Worm (Caenorhabditis elegans) whole organism, L4/young adult: Measurements from ENCODE around the gene Y105C5B.18.

ENCODE experiments used
- W03F9.2 ChIP-seq: fragments of 150-350 bp; optimal IDR thresholded peaks from 2 replicates; lab custom pipeline; 2014; ENCODE audit warnings: missing biosample characterization, missing genetic modification characterization
- him-1 ChIP-seq: sonication (generic microtip); optimal IDR thresholded peaks from 2 replicates; lab custom pipeline; 2016; ENCODE audit warnings: missing genotype, missing genetic modification reagents, missing genetic modification characterization, missing compliant biosample characterization

DNA sequence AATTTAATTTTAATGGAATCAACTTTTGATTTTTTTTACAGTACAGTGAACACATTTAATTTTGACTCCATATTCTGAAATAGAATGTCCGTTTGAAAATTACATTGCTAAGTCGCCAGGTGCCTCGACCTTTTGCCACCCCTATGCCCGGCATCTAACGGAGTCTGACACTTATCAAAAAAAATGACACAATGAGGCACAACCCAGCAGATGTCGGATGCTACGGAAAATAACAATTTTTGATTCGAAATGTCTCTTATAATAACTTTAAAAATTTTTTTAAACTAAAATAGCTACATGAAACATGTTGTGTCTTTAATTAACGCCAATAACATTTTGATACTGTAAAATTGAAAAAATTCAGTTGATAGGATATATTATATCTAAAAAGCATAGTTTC lies 9.1 kb upstream of the Y105C5B.18 start:
- TF ChIP-seq him-1 (tag; lab: Kevin White, UChicago) (no peak), W03F9.2 (tag; lab: Kevin White, UChicago) (no peak)
